Worm (Caenorhabditis elegans): ENCODE results near the gene math-16.

math-16 gene

DNA sequence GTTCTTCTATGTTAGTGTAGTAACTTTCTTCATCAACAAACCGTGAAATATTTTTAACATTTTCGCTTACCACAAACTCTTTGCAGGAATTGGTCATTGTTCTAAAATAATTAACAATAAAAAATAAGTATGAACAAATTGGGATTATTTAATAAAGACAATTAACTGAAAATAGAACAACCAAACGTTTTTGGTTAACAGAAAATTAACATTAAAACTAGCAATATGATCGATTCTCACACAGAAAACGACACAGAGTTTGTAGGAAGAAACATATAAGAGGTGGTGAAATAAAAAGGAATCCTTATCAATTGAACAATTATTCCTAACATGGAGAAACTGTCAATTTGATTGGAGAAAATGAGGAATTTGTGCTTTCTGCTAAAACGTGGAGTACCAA is at the start of gene math-16:
Gene math-16 (minus strand): TSS at position 101 of the 400 bp plus-strand sequence.
- TF ChIP-seq dve-1 (tag; optimal IDR thresholded peaks at IDR 0.05), result no peak
- no peak for TF ChIP-seq T23F11.4 (GFP tag; optimal IDR thresholded peaks at IDR 0.05)
- no peak for TF ChIP-seq pax-1 (tag; optimal IDR thresholded peaks at IDR 0.05)
- no peak for TF ChIP-seq ceh-2 (tag; optimal IDR thresholded peaks at IDR 0.05)
- TF ChIP-seq elt-4 (tag; optimal IDR thresholded peaks at IDR 0.05), result no peak
- no peak for TF ChIP-seq hlh-13 (GFP tag; optimal IDR thresholded peaks at IDR 0.05)
- TF ChIP-seq eyg-1 (tag; optimal IDR thresholded peaks at IDR 0.05), result no peak
- TF ChIP-seq F13H6.1 (tag; optimal IDR thresholded peaks at IDR 0.05), result no peak
- TF ChIP-seq elt-2 (tag; optimal IDR thresholded peaks at IDR 0.05), result no peak
- no peak for TF ChIP-seq tbx-2 (tag; optimal IDR thresholded peaks at IDR 0.05)
- no peak for TF ChIP-seq ama-1 (optimal IDR thresholded peaks at IDR 0.05)
- TF ChIP-seq ceh-45 (GFP tag; IDR thresholded peaks at IDR 0.05), result no peak

- TF ChIP-seq sox-4 (tag; optimal IDR thresholded peaks at IDR 0.05) (no peak), F13H6.1 (tag; optimal IDR thresholded peaks at IDR 0.05) (no peak), zip-5 (tag; optimal IDR thresholded peaks at IDR 0.05) (no peak)
Observed at ce11 chrII:1926162-1926561, 47.6 kb upstream of the math-16 start, which contains the start of gene F52C6.2. TSS of gene F52C6.2 (plus strand) at chrII:1926462.

- TF ChIP-seq ztf-16 (tag; optimal IDR thresholded peaks at IDR 0.05) (no peak), ceh-9 (tag; optimal IDR thresholded peaks at IDR 0.05) (no peak), Y22D7AL.16 (tag; optimal IDR thresholded peaks at IDR 0.05) (no peak), tbx-2 (tag; optimal IDR thresholded peaks at IDR 0.05) (no peak), pqm-1 (tag; optimal IDR thresholded peaks at IDR 0.05) (no peak), sox-4 (tag; optimal IDR thresholded peaks at IDR 0.05) (no peak), ceh-2 (tag; optimal IDR thresholded peaks at IDR 0.05) (no peak), ceh-24 (tag; optimal IDR thresholded peaks at IDR 0.05) (no peak), dve-1 (tag; optimal IDR thresholded peaks at IDR 0.05) (no peak), unc-86 (tag; optimal IDR thresholded peaks at IDR 0.05) (no peak), F13H6.1 (tag; optimal IDR thresholded peaks at IDR 0.05) (no peak), syd-9 (tag; optimal IDR thresholded peaks at IDR 0.05) (no peak), che-1 (tag; optimal IDR thresholded peaks at IDR 0.05) (no peak), ceh-22 (tag; optimal IDR thresholded peaks at IDR 0.05) (no peak)
Observed at ce11 chrII:1924459-1924858, 45.9 kb upstream of the math-16 start, which contains the start of gene F52C6.3. TSS of gene F52C6.3 (plus strand) at chrII:1924759.

DNA sequence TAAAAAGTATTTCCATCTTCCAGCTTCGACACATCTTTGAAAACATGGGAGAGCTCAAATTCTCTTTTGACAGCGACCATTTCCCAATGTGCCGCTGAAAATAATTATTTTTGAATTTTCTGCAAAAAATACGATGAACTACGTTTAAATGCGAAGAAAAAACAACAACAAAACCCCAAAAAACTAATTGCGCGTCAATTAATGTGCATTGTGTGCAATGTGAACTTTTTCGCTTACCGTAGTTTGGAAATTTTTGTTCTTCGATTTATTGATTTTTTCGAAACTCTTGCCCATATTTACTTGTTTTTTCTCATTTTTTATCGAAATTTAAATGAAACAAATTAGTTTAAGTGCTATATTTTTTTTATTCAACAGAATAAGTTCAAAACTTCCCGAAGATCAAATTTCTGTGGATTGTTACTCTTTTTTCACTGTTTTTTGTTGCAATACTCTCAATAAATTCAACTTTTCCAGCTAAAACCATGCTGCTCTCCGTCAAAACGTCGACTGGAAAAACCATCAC is 44.2 kb upstream of the math-16 start, which contains the start of the genes bath-2 and F52C6.4:
Gene bath-2 (minus strand): TSS at position 101 of the 523 bp plus-strand sequence.
Gene F52C6.4 (plus strand): TSS at position 473 of the 523 bp plus-strand sequence.
- TF ChIP-seq ceh-14 (tag; optimal IDR thresholded peaks at IDR 0.05), result no peak
- no peak for TF ChIP-seq nhr-11 (tag; optimal IDR thresholded peaks at IDR 0.05)
- TF ChIP-seq sdc-2 (tag; optimal IDR thresholded peaks at IDR 0.05), result no peak
- TF ChIP-seq F13H6.1 (tag; optimal IDR thresholded peaks at IDR 0.05), result no peak
- no peak for TF ChIP-seq T23F11.4 (GFP tag; optimal IDR thresholded peaks at IDR 0.05)
- TF ChIP-seq unc-3 (GFP tag; conservative IDR thresholded peaks at IDR 0.05), result no peak
- no peak for TF ChIP-seq unc-3 (tag; optimal IDR thresholded peaks at IDR 0.05)
- TF ChIP-seq hlh-15 (tag; optimal IDR thresholded peaks at IDR 0.05), result no peak
- TF ChIP-seq eyg-1 (tag; optimal IDR thresholded peaks at IDR 0.05), result no peak
- TF ChIP-seq ama-1 (optimal IDR thresholded peaks at IDR 0.05), result no peak
- TF ChIP-seq K09A11.1 (tag; optimal IDR thresholded peaks at IDR 0.05; ENCODE audit: insufficient read depth), result no peak
- TF ChIP-seq gmeb-2 (tag; optimal IDR thresholded peaks at IDR 0.05), result no peak
- no peak for TF ChIP-seq ceh-2 (tag; optimal IDR thresholded peaks at IDR 0.05)

DNA sequence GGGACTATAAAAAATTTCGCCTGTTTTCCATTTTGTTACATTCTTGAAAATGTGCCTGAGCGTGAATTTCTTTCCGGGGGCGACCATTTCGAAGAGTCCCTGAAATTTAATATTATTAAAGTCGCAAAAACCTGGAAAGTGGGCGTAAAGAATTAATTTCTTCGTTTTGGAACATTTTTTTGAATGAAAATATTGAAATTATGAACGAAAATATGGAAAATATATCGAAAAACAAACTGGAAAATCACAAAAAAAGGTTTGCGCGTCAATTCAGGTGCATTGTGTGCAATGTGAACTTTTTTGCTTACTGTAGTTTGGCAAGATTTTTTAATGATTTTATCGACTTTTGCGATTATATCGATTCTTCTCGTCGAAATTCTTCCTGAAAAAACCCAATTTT is 42.5 kb upstream of the math-16 start, which contains the start of gene bath-7:
Gene bath-7 (minus strand): TSS at position 101 of the 400 bp plus-strand sequence.
- TF ChIP-seq ceh-48 (tag; optimal IDR thresholded peaks at IDR 0.05) (no peak), lim-6 (tag; optimal IDR thresholded peaks at IDR 0.05) (no peak), pha-2 (tag; optimal IDR thresholded peaks at IDR 0.05) (no peak), elt-4 (tag; optimal IDR thresholded peaks at IDR 0.05) (no peak), ztf-16 (tag; optimal IDR thresholded peaks at IDR 0.05) (no peak), dmd-4 (tag; optimal IDR thresholded peaks at IDR 0.05; ENCODE audit: borderline replicate concordance) (no peak), pax-1 (tag; optimal IDR thresholded peaks at IDR 0.05) (no peak), dve-1 (tag; optimal IDR thresholded peaks at IDR 0.05) (no peak), C08G9.2 (tag; optimal IDR thresholded peaks at IDR 0.05) (no peak), pat-9 (tag; optimal IDR thresholded peaks at IDR 0.05) (no peak), ceh-30 (tag; optimal IDR thresholded peaks at IDR 0.05) (no peak), eyg-1 (tag; optimal IDR thresholded peaks at IDR 0.05) (no peak), odd-2 (tag; optimal IDR thresholded peaks at IDR 0.05) (no peak), ceh-9 (tag; optimal IDR thresholded peaks at IDR 0.05) (no peak), ceh-2 (tag; optimal IDR thresholded peaks at IDR 0.05) (no peak), che-1 (tag; optimal IDR thresholded peaks at IDR 0.05) (no peak), ref-2 (tag; optimal IDR thresholded peaks at IDR 0.05) (no peak), K09A11.1 (tag; optimal IDR thresholded peaks at IDR 0.05; ENCODE audit: insufficient read depth) (no peak), ama-1 (optimal IDR thresholded peaks at IDR 0.05) (no peak), elt-2 (tag; optimal IDR thresholded peaks at IDR 0.05) (no peak)

All from whole organism, late embryonic.